Worm (Caenorhabditis elegans) whole organism, young adult: ENCODE measurements around the gene ptr-15.

Experiments
- F33H1.4 ChIP-seq: fragments of 200-800 bp; sonication (Bioruptor generic); IDR thresholded peaks from 2 replicates; pipeline ENCODE4 v1.3.6; 2022; ENCODE audit warnings: missing genetic modification reagents, missing genetic modification characterization, missing compliant biosample characterization
- ama-1 ChIP-seq, 3 experiments: fragments of 150-350 bp in 1 of 3; sonication (generic microtip) in 2 of 3; optimal IDR thresholded peaks; 2 replicates each; lab custom pipeline; 2014 to 2018; ENCODE audit warnings: missing biosample characterization in 2 of 3, missing genetic modification characterization in 2 of 3, missing genetic modification reagents in 2 of 3
- mes-4 ChIP-seq: sonication (generic microtip); optimal IDR thresholded peaks from 2 replicates; lab custom pipeline; 2016; ENCODE audit warnings: missing genotype, missing genetic modification characterization, missing compliant biosample characterization
- nhr-120 ChIP-seq: fragments of 200-800 bp; sonication (Bioruptor generic); IDR thresholded peaks from 2 replicates; pipeline ENCODE4 v1.3.6; 2022; ENCODE audit warnings: missing genetic modification characterization, missing compliant biosample characterization
- sdz-38 ChIP-seq: sonication (generic microtip); optimal IDR thresholded peaks from 2 replicates; lab custom pipeline; 2016; ENCODE audit warnings: missing genotype, missing genetic modification characterization, missing compliant biosample characterization
- snpc-4 ChIP-seq, 5 experiments: fragments of 150-350 bp in 1 of 5; sonication (generic microtip) in 4 of 5; optimal IDR thresholded peaks; 2 replicates each; lab custom pipeline; 2014 to 2018; ENCODE audit warnings: missing genetic modification characterization in 5 of 5, missing biosample characterization in 3 of 5, antibody characterized with exemption in 2 of 5, mild to moderate bottlenecking in 2 of 5, missing compliant biosample characterization in 2 of 5, missing genotype in 2 of 5, moderate library complexity in 2 of 5, missing genetic modification reagents in 1 of 5
- unc-62 ChIP-seq: fragments of 150-350 bp; optimal IDR thresholded peaks from 2 replicates; lab custom pipeline; 2014; ENCODE audit warnings: missing biosample characterization, missing genetic modification reagents, missing genetic modification characterization
- ztf-3 ChIP-seq: fragments of 200-800 bp; sonication (Bioruptor generic); optimal IDR thresholded peaks from 2 replicates; lab custom pipeline; 2018; ENCODE audit warnings: mild to moderate bottlenecking, missing genetic modification characterization, missing compliant biosample characterization

ce11 chrV:6934212-6934611, 35.6 kb downstream of the ptr-15 start, which contains the start of gene lipl-6:
- TF ChIP-seq sdz-38 (tag; lab: Kevin White, UChicago) = no peak
- no peak for TF ChIP-seq snpc-4 (GFP tag; optimal IDR thresholded peaks at IDR 0.05; lab: Kevin White, UChicago)
- no peak for TF ChIP-seq snpc-4 (tag; optimal IDR thresholded peaks at IDR 0.05; lab: Kevin White, UChicago)
- no peak for TF ChIP-seq ama-1 (optimal IDR thresholded peaks at IDR 0.05; lab: Kevin White, UChicago)
- no peak for TF ChIP-seq ama-1 (GFP tag; optimal IDR thresholded peaks at IDR 0.05; lab: Kevin White, UChicago)
- TF ChIP-seq nhr-120 (GFP tag; lab: Robert Waterston, UW) = no peak
- TF ChIP-seq mes-4 = no peak
- TF ChIP-seq F33H1.4 (GFP tag; lab: Robert Waterston, UW) = no peak
- no peak for TF ChIP-seq ztf-3
- TF ChIP-seq unc-62 = no peak
